Worm (Caenorhabditis elegans): ENCODE results near the gene tax-6.

Gene tax-6

ce11 chrIV:10512752-10513151 is 11.4 kb upstream of the tax-6 start:
- TF ChIP-seq ets-7 (tag; optimal IDR thresholded peaks at IDR 0.05) (no peak), B0310.2 (tag; optimal IDR thresholded peaks at IDR 0.05) (no peak), hnd-1 (tag; optimal IDR thresholded peaks at IDR 0.05) (no peak), pes-1 (GFP tag; IDR thresholded peaks at IDR 0.05) (no peak), ama-1 (optimal IDR thresholded peaks at IDR 0.05) (no peak), hmbx-1 (tag; optimal IDR thresholded peaks at IDR 0.05) (no peak), tra-4 (tag; optimal IDR thresholded peaks at IDR 0.05) (no peak), tbx-37 (GFP tag; conservative IDR thresholded peaks at IDR 0.05) (no peak), flt-1 (GFP tag; IDR thresholded peaks at IDR 0.05) (no peak), sea-1 (GFP tag; conservative IDR thresholded peaks at IDR 0.05) (no peak), F13C5.2 (tag; optimal IDR thresholded peaks at IDR 0.05) (no peak), ceh-13 (GFP tag; optimal IDR thresholded peaks at IDR 0.05) (no peak)

- TF ChIP-seq tbx-37 (GFP tag; conservative IDR thresholded peaks at IDR 0.05) (no peak), ama-1 (optimal IDR thresholded peaks at IDR 0.05) (no peak), tbx-11 (GFP tag; IDR thresholded peaks at IDR 0.05) (no peak), ets-7 (tag; optimal IDR thresholded peaks at IDR 0.05) (no peak), scrt-1 (GFP tag; IDR thresholded peaks at IDR 0.05) (no peak), hnd-1 (tag; optimal IDR thresholded peaks at IDR 0.05) (no peak), ceh-36 (tag; optimal IDR thresholded peaks at IDR 0.05) (no peak), sea-1 (GFP tag; conservative IDR thresholded peaks at IDR 0.05) (no peak), B0310.2 (tag; optimal IDR thresholded peaks at IDR 0.05) (no peak), ceh-13 (GFP tag; optimal IDR thresholded peaks at IDR 0.05) (no peak), hmg-4 (GFP tag; optimal IDR thresholded peaks at IDR 0.05) (no peak), hmbx-1 (tag; optimal IDR thresholded peaks at IDR 0.05) (no peak), F13C5.2 (tag; optimal IDR thresholded peaks at IDR 0.05) (no peak), aly-1 (tag; optimal IDR thresholded peaks at IDR 0.05) (no peak), pes-1 (GFP tag; IDR thresholded peaks at IDR 0.05) (no peak)
Observed at ce11 chrIV:10511432-10511831, 10.0 kb upstream of the tax-6 start.

DNA sequence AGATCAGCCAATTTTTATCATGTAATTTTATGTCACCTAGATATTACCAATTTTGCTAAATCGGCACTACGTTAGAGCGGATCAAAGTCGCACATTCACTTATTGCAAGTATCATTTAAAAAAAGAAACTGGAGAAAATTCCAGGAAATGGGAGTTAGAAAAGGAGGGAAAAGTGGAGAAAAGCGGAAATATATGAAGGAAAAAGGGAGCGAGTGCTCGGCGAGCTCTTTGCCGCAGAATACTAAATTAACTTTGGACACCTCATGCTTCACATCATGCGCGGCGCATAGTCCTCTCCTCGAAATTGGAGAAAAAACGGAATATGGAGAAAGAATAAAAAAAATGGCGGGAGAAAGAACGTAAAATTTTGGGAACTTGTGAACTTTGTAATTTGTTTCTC is 6.2 kb upstream of the tax-6 start:
- TF ChIP-seq sea-1 (GFP tag; conservative IDR thresholded peaks at IDR 0.05): no peak
- TF ChIP-seq scrt-1 (GFP tag; IDR thresholded peaks at IDR 0.05): no peak
- no peak for TF ChIP-seq ceh-36 (tag; optimal IDR thresholded peaks at IDR 0.05)
- TF ChIP-seq tbx-37 (GFP tag; conservative IDR thresholded peaks at IDR 0.05): no peak
- TF ChIP-seq ets-7 (tag; optimal IDR thresholded peaks at IDR 0.05): no peak
- no peak for TF ChIP-seq hnd-1 (tag; optimal IDR thresholded peaks at IDR 0.05)
- no peak for TF ChIP-seq F13C5.2 (tag; optimal IDR thresholded peaks at IDR 0.05)
- TF ChIP-seq pes-1 (GFP tag; IDR thresholded peaks at IDR 0.05): no peak
- no peak for TF ChIP-seq tbx-11 (GFP tag; IDR thresholded peaks at IDR 0.05)

- TF ChIP-seq ceh-36 (tag; optimal IDR thresholded peaks at IDR 0.05): no peak
- no peak for TF ChIP-seq scrt-1 (GFP tag; IDR thresholded peaks at IDR 0.05)
- TF ChIP-seq hmg-4 (GFP tag; optimal IDR thresholded peaks at IDR 0.05): no peak
- TF ChIP-seq ama-1 (optimal IDR thresholded peaks at IDR 0.05): no peak
- TF ChIP-seq tbx-11 (GFP tag; IDR thresholded peaks at IDR 0.05): no peak
- TF ChIP-seq F13C5.2 (tag; optimal IDR thresholded peaks at IDR 0.05): no peak
- no peak for TF ChIP-seq hmbx-1 (tag; optimal IDR thresholded peaks at IDR 0.05)
Observed at ce11 chrIV:10506016-10506415, 4.6 kb upstream of the tax-6 start.

DNA sequence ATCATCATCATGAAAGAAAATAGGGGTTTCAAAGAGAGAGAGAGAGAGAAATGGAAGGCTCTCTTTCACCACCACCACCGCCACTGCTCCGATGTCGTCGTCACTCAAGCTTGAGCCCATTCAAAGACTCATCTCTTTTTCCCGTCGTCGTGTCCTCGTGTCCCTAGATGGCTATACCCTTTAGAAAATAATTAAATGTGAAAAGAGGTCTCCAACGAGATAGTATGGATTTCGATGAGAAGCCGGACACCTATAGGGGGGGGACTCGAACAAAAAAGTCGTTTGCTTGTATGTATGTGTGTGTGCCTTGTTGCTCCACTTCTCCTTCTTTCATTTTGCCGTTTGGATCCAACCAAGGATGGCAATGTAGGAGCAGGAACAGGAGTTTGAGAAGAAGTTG is 3.6 kb upstream of the tax-6 start:
- TF ChIP-seq aly-1 (tag; optimal IDR thresholded peaks at IDR 0.05) (no peak), hmbx-1 (tag; optimal IDR thresholded peaks at IDR 0.05) (no peak), B0310.2 (tag; optimal IDR thresholded peaks at IDR 0.05) (no peak), hnd-1 (tag; optimal IDR thresholded peaks at IDR 0.05) (no peak), F13C5.2 (tag; optimal IDR thresholded peaks at IDR 0.05) (no peak), ets-7 (tag; optimal IDR thresholded peaks at IDR 0.05) (no peak), hmg-4 (GFP tag; optimal IDR thresholded peaks at IDR 0.05) (no peak)

- peak; percentile 49 for TF ChIP-seq F13C5.2 (tag; optimal IDR thresholded peaks at IDR 0.05)
- no peak for TF ChIP-seq tbx-37 (GFP tag; conservative IDR thresholded peaks at IDR 0.05)
- TF ChIP-seq hmg-4 (GFP tag; optimal IDR thresholded peaks at IDR 0.05): peak; percentile 45
Observed at ce11 chrIV:10503750-10504232, 2.4 kb upstream of the tax-6 start.

DNA sequence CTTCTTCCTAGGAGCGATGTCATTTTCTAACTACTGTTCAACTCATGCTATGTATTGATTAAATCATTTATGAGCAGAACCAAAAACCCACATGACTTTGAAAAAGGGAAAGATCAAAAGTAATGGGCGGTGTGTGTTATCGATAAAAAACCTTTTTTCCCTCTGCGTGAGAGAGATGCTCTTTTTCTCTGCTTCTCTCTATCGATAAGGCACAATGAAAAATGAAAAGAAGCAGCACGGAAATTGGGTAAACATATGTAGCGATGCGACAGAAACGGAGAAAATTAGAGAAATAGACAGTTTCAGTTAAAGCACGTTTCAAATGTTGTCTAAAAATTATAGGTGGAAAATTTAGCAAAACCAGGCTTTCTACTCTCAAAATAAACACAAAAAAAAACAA is 945 bp upstream of the tax-6 start:
- TF ChIP-seq hnd-1 (tag; optimal IDR thresholded peaks at IDR 0.05) (no peak), tbx-37 (GFP tag; conservative IDR thresholded peaks at IDR 0.05) (no peak), tra-4 (tag; optimal IDR thresholded peaks at IDR 0.05) (no peak), sea-1 (GFP tag; conservative IDR thresholded peaks at IDR 0.05) (no peak), aly-1 (tag; optimal IDR thresholded peaks at IDR 0.05) (no peak), ama-1 (optimal IDR thresholded peaks at IDR 0.05) (no peak), B0310.2 (tag; optimal IDR thresholded peaks at IDR 0.05) (no peak), hmbx-1 (tag; optimal IDR thresholded peaks at IDR 0.05) (no peak), F13C5.2 (tag; optimal IDR thresholded peaks at IDR 0.05) (no peak), ceh-36 (tag; optimal IDR thresholded peaks at IDR 0.05) (no peak), ets-7 (tag; optimal IDR thresholded peaks at IDR 0.05) (no peak), pes-1 (GFP tag; IDR thresholded peaks at IDR 0.05) (no peak), flt-1 (GFP tag; IDR thresholded peaks at IDR 0.05) (no peak), ceh-13 (GFP tag; optimal IDR thresholded peaks at IDR 0.05) (no peak), hmg-4 (GFP tag; optimal IDR thresholded peaks at IDR 0.05) (no peak), tbx-11 (GFP tag; IDR thresholded peaks at IDR 0.05) (no peak), scrt-1 (GFP tag; IDR thresholded peaks at IDR 0.05) (no peak)

DNA sequence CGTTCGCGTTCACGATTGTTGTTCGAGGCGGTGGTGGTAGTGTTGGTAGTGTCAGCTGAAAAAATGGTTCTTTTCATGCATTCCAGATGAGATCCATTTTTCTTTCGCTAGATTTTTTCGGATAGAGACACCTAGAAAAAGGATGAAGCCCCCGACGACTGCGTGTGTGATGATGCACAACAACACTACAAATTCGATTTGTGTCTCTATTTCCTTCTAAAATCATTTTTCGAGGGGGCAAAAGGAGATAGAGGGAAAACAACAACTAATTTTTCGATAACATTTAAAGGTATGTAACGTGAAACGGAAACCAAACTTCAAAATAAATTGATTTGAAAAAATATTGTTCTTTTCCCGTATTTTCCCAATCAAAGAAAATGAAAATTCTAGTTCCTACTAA is 919 bp downstream of the tax-6 start:
- TF ChIP-seq scrt-1 (GFP tag; IDR thresholded peaks at IDR 0.05) (no peak), tbx-11 (GFP tag; IDR thresholded peaks at IDR 0.05) (no peak), tbx-37 (GFP tag; conservative IDR thresholded peaks at IDR 0.05) (no peak), sea-1 (GFP tag; conservative IDR thresholded peaks at IDR 0.05) (no peak), ceh-36 (tag; optimal IDR thresholded peaks at IDR 0.05) (no peak), hnd-1 (tag; optimal IDR thresholded peaks at IDR 0.05) (no peak), ama-1 (optimal IDR thresholded peaks at IDR 0.05) (no peak), pes-1 (GFP tag; IDR thresholded peaks at IDR 0.05) (no peak), hmbx-1 (tag; optimal IDR thresholded peaks at IDR 0.05) (no peak), F13C5.2 (tag; optimal IDR thresholded peaks at IDR 0.05) (no peak)

All from whole organism, early embryonic.